Worm (Caenorhabditis elegans) whole organism, late embryonic: ENCODE measurements around the gene B0416.5.

ENCODE experiments used
- ceh-18 ChIP-seq: sonication (generic microtip); optimal IDR thresholded peaks from 2 replicates; lab custom pipeline; 2016; ENCODE audit warnings: missing genetic modification characterization, missing compliant biosample characterization
- ceh-30 ChIP-seq: fragments of 150-350 bp; optimal IDR thresholded peaks from 2 replicates; lab custom pipeline; 2014; ENCODE audit warnings: missing biosample characterization, missing genetic modification characterization
- ceh-34 ChIP-seq: sonication (generic microtip); optimal IDR thresholded peaks from 2 replicates; lab custom pipeline; 2016; ENCODE audit warnings: mild to moderate bottlenecking, missing genetic modification characterization, missing compliant biosample characterization
- dmd-4 ChIP-seq: sonication (generic microtip); optimal IDR thresholded peaks from 2 replicates; lab custom pipeline; 2016; ENCODE audit warnings: borderline replicate concordance, missing genetic modification characterization, missing compliant biosample characterization
- fkh-10 ChIP-seq: fragments of 150-350 bp; optimal IDR thresholded peaks from 2 replicates; lab custom pipeline; 2014; ENCODE audit warnings: missing biosample characterization, missing genetic modification reagents, missing genetic modification characterization
- hlh-30 ChIP-seq: sonication (generic microtip); optimal IDR thresholded peaks from 2 replicates; lab custom pipeline; 2017; ENCODE audit warnings: antibody characterized with exemption, missing genetic modification characterization, missing compliant biosample characterization; ENCODE audit not compliant: insufficient read depth
- mec-3 ChIP-seq: sonication (generic microtip); optimal IDR thresholded peaks from 2 replicates; lab custom pipeline; 2016; ENCODE audit warnings: borderline replicate concordance, missing genetic modification characterization, missing compliant biosample characterization
- pag-3 ChIP-seq: sonication (generic microtip); optimal IDR thresholded peaks from 2 replicates; lab custom pipeline; 2016; ENCODE audit warnings: missing compliant biosample characterization, missing genetic modification characterization, borderline replicate concordance
- rnt-1 ChIP-seq: sonication (generic microtip); optimal IDR thresholded peaks from 2 replicates; lab custom pipeline; 2016; ENCODE audit warnings: missing genetic modification characterization, missing compliant biosample characterization
- sox-4 ChIP-seq: sonication (generic microtip); optimal IDR thresholded peaks from 2 replicates; lab custom pipeline; 2017; ENCODE audit warnings: mild to moderate bottlenecking, missing genetic modification characterization, inconsistent platforms, missing compliant biosample characterization

- TF ChIP-seq dmd-4 (tag; lab: Kevin White, UChicago) = no peak
- TF ChIP-seq pag-3 (tag; lab: Kevin White, UChicago) = no peak
- TF ChIP-seq fkh-10 (GFP tag; lab: Kevin White, UChicago) = no peak
- TF ChIP-seq ceh-34 (tag; lab: Kevin White, UChicago) = no peak
- no peak for TF ChIP-seq mec-3
- TF ChIP-seq hlh-30 (tag; lab: Kevin White, UChicago) = no peak
- TF ChIP-seq sox-4 (tag; lab: Kevin White, UChicago) = no peak
- TF ChIP-seq rnt-1 (tag; lab: Kevin White, UChicago) = no peak
- no peak for TF ChIP-seq ceh-30
- no peak for TF ChIP-seq ceh-18 (tag; lab: Kevin White, UChicago)
These were observed 27.4 kb downstream of the B0416.5 start, which contains the start of gene gpa-12 for ce11 chrX:9243257-9243656.
